Worm (Caenorhabditis elegans): ENCODE measurements around the gene T24A6.1.

Gene T24A6.1

DNA sequence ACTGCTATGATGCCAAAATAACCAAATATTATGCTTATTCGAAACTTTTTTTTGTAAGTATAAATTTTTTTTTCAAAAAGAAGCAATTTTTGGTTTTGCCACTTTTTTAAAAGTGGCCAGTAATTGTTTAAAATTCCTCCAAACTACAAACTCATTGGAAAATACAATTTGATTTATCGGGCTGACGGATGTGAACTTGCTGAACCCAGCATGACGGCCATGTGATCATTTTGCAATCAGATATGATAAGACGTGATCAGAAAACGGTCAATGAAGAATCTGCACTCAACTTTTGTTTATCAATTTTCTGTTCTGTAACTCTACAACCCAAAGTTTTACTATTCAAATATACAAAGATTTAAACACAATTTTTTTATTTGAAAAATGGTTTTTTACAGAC is 47.5 kb downstream of the T24A6.1 start:
- TF ChIP-seq dao-5 (tag; optimal IDR thresholded peaks at IDR 0.05) (no peak), him-1 (tag; optimal IDR thresholded peaks at IDR 0.05) (no peak), W03F9.2 (tag; optimal IDR thresholded peaks at IDR 0.05) (no peak)
